Fruit fly (Drosophila melanogaster): ENCODE data around the gene Serinc.

The Serinc gene

dm6 chr3L:16367240-16367639 lies 45.3 kb upstream of the Serinc start, which contains the start of gene Cpr72Ec:
Gene Cpr72Ec (minus strand): TSS chr3L:16367340.
- TF ChIP-seq chinmo (GFP tag; IDR thresholded peaks at IDR 0.05; ENCODE audit: partially characterized antibody) (0 out of 4 replicates have a peak, but pooled peaks have one; percentile 22), pita (GFP tag; optimal IDR thresholded peaks at IDR 0.05) (no peak)

- TF ChIP-seq CG9215 (GFP tag; IDR thresholded peaks at IDR 0.05), result no peak
- no peak for TF ChIP-seq CG31365 (tag; optimal IDR thresholded peaks at IDR 0.05)
- TF ChIP-seq Trl (optimal IDR thresholded peaks at IDR 0.05), result peak in 1 of 2 experiments; percentile 28
- no peak for TF ChIP-seq Trl (GFP tag; optimal IDR thresholded peaks at IDR 0.05)
- no peak for TF ChIP-seq Pdp1 (GFP tag; optimal IDR thresholded peaks at IDR 0.05)
- peak; percentile 29 for TF ChIP-seq sug (tag; optimal IDR thresholded peaks at IDR 0.05)
- TF ChIP-seq chinmo (GFP tag; IDR thresholded peaks at IDR 0.05; ENCODE audit: partially characterized antibody), result 0 out of 4 replicates have a peak, but pooled peaks have one; percentile 57
- TF ChIP-seq Med (GFP tag), result peak; percentile 46
Measured at dm6 chr3L:16368199-16368598, 44.3 kb upstream of the Serinc start, which contains the start of gene CG4842. Gene CG4842 (plus strand): TSS chr3L:16368389.

DNA sequence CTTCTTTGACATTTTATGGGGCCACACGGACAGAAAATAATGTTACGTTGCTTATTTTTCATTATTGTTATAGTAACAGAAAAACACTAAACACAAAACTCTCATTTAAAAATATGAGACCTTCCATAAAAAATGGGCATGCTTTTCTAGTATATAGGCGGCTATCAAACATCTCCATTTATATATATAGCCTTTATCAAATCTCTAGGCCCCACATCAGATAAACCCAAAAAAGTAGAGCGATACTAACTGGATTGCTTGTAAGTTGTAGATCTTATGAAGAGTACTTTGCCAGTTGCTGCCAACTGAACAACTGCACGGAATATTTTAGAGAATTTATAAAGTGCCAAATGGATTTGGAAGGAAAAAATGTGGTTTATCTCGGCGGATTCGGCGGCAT lies 43.0 kb upstream of the Serinc start, which contains the start of gene CG18814:
TSS of gene CG18814 (plus strand) at position 301 of the 400 bp plus-strand sequence.
- TF ChIP-seq hth (optimal IDR thresholded peaks at IDR 0.05) (no peak), p53 (GFP tag; optimal IDR thresholded peaks at IDR 0.05) (no peak), CG6175 (GFP tag; IDR thresholded peaks at IDR 0.05) (no peak), Hr3 (GFP tag; optimal IDR thresholded peaks at IDR 0.05) (no peak), unc-4 (GFP tag; IDR thresholded peaks at IDR 0.05; ENCODE audit: partially characterized antibody) (no peak), ATbp (GFP tag; optimal IDR thresholded peaks at IDR 0.05) (no peak), C15 (GFP tag; IDR thresholded peaks at IDR 0.05) (no peak), dati (GFP tag; IDR thresholded peaks at IDR 0.05) (no peak), CG17802 (tag; optimal IDR thresholded peaks at IDR 0.05) (no peak), Camta (GFP tag; optimal IDR thresholded peaks at IDR 0.05) (no peak), HmgD (GFP tag; optimal IDR thresholded peaks at IDR 0.05) (no peak), CG15696 (tag; optimal IDR thresholded peaks at IDR 0.05) (no peak), lola (GFP tag; optimal IDR thresholded peaks at IDR 0.05) (no peak), fd96Cb (tag; optimal IDR thresholded peaks at IDR 0.05) (no peak), CG6854 (GFP tag; optimal IDR thresholded peaks at IDR 0.05) (no peak)

- no peak for TF ChIP-seq CG16779 (GFP tag; IDR thresholded peaks at IDR 0.05)
- no peak for TF ChIP-seq fd96Cb (tag; optimal IDR thresholded peaks at IDR 0.05)
- TF ChIP-seq vnd (GFP tag; IDR thresholded peaks at IDR 0.05; ENCODE audit: partially characterized antibody), result no peak
- peak; percentile 51 for TF ChIP-seq bbx (GFP tag; IDR thresholded peaks at IDR 0.05; ENCODE audit: partially characterized antibody)
- TF ChIP-seq CG14050 (GFP tag; IDR thresholded peaks at IDR 0.05), result no peak
- TF ChIP-seq pho (GFP tag; optimal IDR thresholded peaks at IDR 0.05), result no peak
- no peak for TF ChIP-seq CG2199 (GFP tag; IDR thresholded peaks at IDR 0.05)
- no peak for TF ChIP-seq NK7.1 (GFP tag; optimal IDR thresholded peaks at IDR 0.05)
- no peak for TF ChIP-seq CG12219 (GFP tag; optimal IDR thresholded peaks at IDR 0.05)
- TF ChIP-seq Mrtf (GFP tag; IDR thresholded peaks at IDR 0.05), result no peak
- TF ChIP-seq scrt (GFP tag; optimal IDR thresholded peaks at IDR 0.05), result no peak
- peak; percentile 86 for TF ChIP-seq Dp (GFP tag; optimal IDR thresholded peaks at IDR 0.05)
- TF ChIP-seq Oli (tag; optimal IDR thresholded peaks at IDR 0.05), result no peak
- no peak for TF ChIP-seq Hey (tag; optimal IDR thresholded peaks at IDR 0.05)
- TF ChIP-seq CG6654 (GFP tag; optimal IDR thresholded peaks at IDR 0.05), result no peak
- peak; percentile 14 for TF ChIP-seq CrebB (tag; optimal IDR thresholded peaks at IDR 0.05)
- peak; percentile 77 for TF ChIP-seq MBD-R2 (GFP tag; IDR thresholded peaks at IDR 0.05)
- peak; percentile 37; the same call in 1 of the 3 replicates for TF ChIP-seq CG34422 (GFP tag; IDR thresholded peaks at IDR 0.05)
- TF ChIP-seq CG13624 (GFP tag; optimal IDR thresholded peaks at IDR 0.05), result peak; percentile 12
- no peak for TF ChIP-seq CG12942 (GFP tag; optimal IDR thresholded peaks at IDR 0.05)
- no peak for TF ChIP-seq slbo (GFP tag; IDR thresholded peaks at IDR 0.05)
Measured at dm6 chr3L:16377768-16378764, 34.5 kb upstream of the Serinc start, which contains the start of gene roq. Gene roq (minus strand): TSS chr3L:16378566.

Measured in whole organism, embryonic.